Fruit fly (Drosophila melanogaster): Measurements from ENCODE around the gene CG32201.

CG32201 gene

dm6 chr3L:18609320-18609719, at the start of gene CG32201:
CG32201 (plus strand) TSS chr3L:18609620.
- TF ChIP-seq Myc (optimal IDR thresholded peaks at IDR 0.05) (no peak), ttk (optimal IDR thresholded peaks at IDR 0.05) (no peak), Sin3A (optimal IDR thresholded peaks at IDR 0.05) (no peak), h (optimal IDR thresholded peaks at IDR 0.05) (no peak), psq (optimal IDR thresholded peaks at IDR 0.05) (no peak), insv (optimal IDR thresholded peaks at IDR 0.05) (no peak)

dm6 chr3L:18559958-18560357, 49.5 kb upstream of the CG32201 start, which contains the start of gene AstC-R1:
AstC-R1 (plus strand) TSS chr3L:18560258.
- TF ChIP-seq h (optimal IDR thresholded peaks at IDR 0.05): no peak
- no peak for TF ChIP-seq psq (optimal IDR thresholded peaks at IDR 0.05)
- TF ChIP-seq insv (optimal IDR thresholded peaks at IDR 0.05): no peak
- TF ChIP-seq Sin3A (optimal IDR thresholded peaks at IDR 0.05): no peak
- TF ChIP-seq Myc (optimal IDR thresholded peaks at IDR 0.05): no peak
- no peak for TF ChIP-seq ttk (optimal IDR thresholded peaks at IDR 0.05)

dm6 chr3L:18588387-18588786, 21.0 kb upstream of the CG32201 start, which contains the start of gene CG7271:
CG7271 (plus strand) TSS chr3L:18588759.
- TF ChIP-seq psq (optimal IDR thresholded peaks at IDR 0.05) (no peak), Myc (optimal IDR thresholded peaks at IDR 0.05) (no peak), Sin3A (optimal IDR thresholded peaks at IDR 0.05) (no peak), insv (optimal IDR thresholded peaks at IDR 0.05) (no peak), ttk (optimal IDR thresholded peaks at IDR 0.05) (no peak), h (optimal IDR thresholded peaks at IDR 0.05) (no peak)

- no peak for TF ChIP-seq insv (optimal IDR thresholded peaks at IDR 0.05)
- TF ChIP-seq Sin3A (optimal IDR thresholded peaks at IDR 0.05): no peak
- TF ChIP-seq psq (optimal IDR thresholded peaks at IDR 0.05): no peak
- TF ChIP-seq ttk (optimal IDR thresholded peaks at IDR 0.05): no peak
- no peak for TF ChIP-seq h (optimal IDR thresholded peaks at IDR 0.05)
- no peak for TF ChIP-seq Myc (optimal IDR thresholded peaks at IDR 0.05)
Measured at dm6 chr3L:18593671-18594070, 15.7 kb upstream of the CG32201 start, which contains the start of gene term. term (minus strand) TSS chr3L:18593771.

dm6 chr3L:18603125-18603524, 6.3 kb upstream of the CG32201 start, which contains the start of gene CG18234:
CG18234 (plus strand) TSS chr3L:18603425.
- no peak for TF ChIP-seq insv (optimal IDR thresholded peaks at IDR 0.05)
- no peak for TF ChIP-seq psq (optimal IDR thresholded peaks at IDR 0.05)
- TF ChIP-seq Myc (optimal IDR thresholded peaks at IDR 0.05): no peak
- TF ChIP-seq ttk (optimal IDR thresholded peaks at IDR 0.05): no peak
- TF ChIP-seq Sin3A (optimal IDR thresholded peaks at IDR 0.05): no peak
- TF ChIP-seq h (optimal IDR thresholded peaks at IDR 0.05): no peak

dm6 chr3L:18605172-18605571, 4.2 kb upstream of the CG32201 start, which contains the start of gene CG18233:
CG18233 (plus strand) TSS chr3L:18605472.
- TF ChIP-seq Myc (optimal IDR thresholded peaks at IDR 0.05) (no peak), Sin3A (optimal IDR thresholded peaks at IDR 0.05) (no peak), psq (optimal IDR thresholded peaks at IDR 0.05) (no peak), ttk (optimal IDR thresholded peaks at IDR 0.05) (no peak), h (optimal IDR thresholded peaks at IDR 0.05) (no peak), insv (optimal IDR thresholded peaks at IDR 0.05) (no peak)

- no peak for TF ChIP-seq h (optimal IDR thresholded peaks at IDR 0.05)
Measured at dm6 chr3L:18607162-18607561, 2.3 kb upstream of the CG32201 start, which contains the start of gene CG18231. CG18231 (plus strand) TSS chr3L:18607462.

dm6 chr3L:18611600-18611999, 2.2 kb downstream of the CG32201 start, which contains the start of gene CG32199:
CG32199 (plus strand) TSS chr3L:18611900.
- TF ChIP-seq psq (optimal IDR thresholded peaks at IDR 0.05) (no peak), insv (optimal IDR thresholded peaks at IDR 0.05) (no peak), h (optimal IDR thresholded peaks at IDR 0.05) (no peak), Sin3A (optimal IDR thresholded peaks at IDR 0.05) (no peak), ttk (optimal IDR thresholded peaks at IDR 0.05) (no peak), Myc (optimal IDR thresholded peaks at IDR 0.05) (no peak)

dm6 chr3L:18617893-18618577, 8.6 kb downstream of the CG32201 start, which contains the start of the genes CG13380 and CG4174:
CG13380 (minus strand) TSS chr3L:18617943.
CG4174 (minus strand) TSS chr3L:18617943.
- TF ChIP-seq ttk (optimal IDR thresholded peaks at IDR 0.05): no peak
- TF ChIP-seq h (optimal IDR thresholded peaks at IDR 0.05): no peak
- TF ChIP-seq Sin3A (optimal IDR thresholded peaks at IDR 0.05): no peak
- no peak for TF ChIP-seq Myc (optimal IDR thresholded peaks at IDR 0.05)
- no peak for TF ChIP-seq psq (optimal IDR thresholded peaks at IDR 0.05)
- TF ChIP-seq insv (optimal IDR thresholded peaks at IDR 0.05): no peak

- TF ChIP-seq insv (optimal IDR thresholded peaks at IDR 0.05): no peak
- TF ChIP-seq Sin3A (optimal IDR thresholded peaks at IDR 0.05): no peak
- TF ChIP-seq psq (optimal IDR thresholded peaks at IDR 0.05): no peak
- no peak for TF ChIP-seq h (optimal IDR thresholded peaks at IDR 0.05)
- no peak for TF ChIP-seq Myc (optimal IDR thresholded peaks at IDR 0.05)
- TF ChIP-seq ttk (optimal IDR thresholded peaks at IDR 0.05): no peak
Measured at dm6 chr3L:18620988-18621734, 11.7 kb downstream of the CG32201 start.

dm6 chr3L:18621735-18622421, 12.5 kb downstream of the CG32201 start, which contains the start of gene not:
not (minus strand) TSS chr3L:18622129.
- TF ChIP-seq ttk (optimal IDR thresholded peaks at IDR 0.05): no peak

dm6 chr3L:18622422-18622739, 13.0 kb downstream of the CG32201 start, which contains the start of gene bora:
bora (plus strand) TSS chr3L:18622692.
- no peak for TF ChIP-seq ttk (optimal IDR thresholded peaks at IDR 0.05)
- no peak for TF ChIP-seq Sin3A (optimal IDR thresholded peaks at IDR 0.05)
- no peak for TF ChIP-seq h (optimal IDR thresholded peaks at IDR 0.05)
- TF ChIP-seq Myc (optimal IDR thresholded peaks at IDR 0.05): no peak
- no peak for TF ChIP-seq insv (optimal IDR thresholded peaks at IDR 0.05)
- TF ChIP-seq psq (optimal IDR thresholded peaks at IDR 0.05): no peak

Measured in Kc167 (cell line).